Fruit fly (Drosophila melanogaster) whole organism, embryonic: Measurements from ENCODE around the gene brun.
A peak's percentile ranks its signal among the peaks of the same experiment; 100 is the strongest.

Experiments used
- Abd-B ChIP-seq: fragments of 200-800 bp; sonication (Bioruptor generic); optimal IDR thresholded peaks from 2 replicates; lab custom pipeline; 2018; ENCODE audit warnings: missing biosample characterization, mild to moderate bottlenecking, missing genetic modification characterization, moderate library complexity
- Adf1 ChIP-seq: fragments of 200-800 bp; sonication (Bioruptor generic); IDR thresholded peaks from 2 replicates; pipeline ENCODE4 v1.3.6; 2022; ENCODE audit warnings: missing biosample characterization, missing genetic modification characterization
- Asciz ChIP-seq: fragments of 200-800 bp; sonication (Bioruptor generic); optimal IDR thresholded peaks from 2 replicates; lab custom pipeline; 2017; ENCODE audit warnings: missing biosample characterization, mild to moderate bottlenecking, missing genetic modification characterization, missing genetic modification reagents
- Atf-2 ChIP-seq: fragments of 200-800 bp; sonication (Bioruptor generic); optimal IDR thresholded peaks from 2 replicates; lab custom pipeline; 2016; ENCODE audit warnings: missing biosample characterization, missing genetic modification characterization
- CG12104 ChIP-seq: fragments of 200-800 bp; sonication (Bioruptor generic); optimal IDR thresholded peaks from 3 replicates; lab custom pipeline; 2016; ENCODE audit warnings: missing biosample characterization, missing genetic modification characterization
- CG12236 ChIP-seq: fragments of 200-800 bp; sonication (Bioruptor generic); optimal IDR thresholded peaks from 2 replicates; lab custom pipeline; 2016; ENCODE audit warnings: missing biosample characterization, missing genetic modification characterization
- CG13287 ChIP-seq: fragments of 200-800 bp; sonication (Bioruptor generic); IDR thresholded peaks from 2 replicates; pipeline ENCODE4 v1.3.6; 2022; ENCODE audit warnings: missing biosample characterization, missing genetic modification characterization; ENCODE audit not compliant: partially characterized antibody
- CG13894 ChIP-seq: fragments of 200-800 bp; sonication (Bioruptor generic); optimal IDR thresholded peaks from 3 replicates; lab custom pipeline; 2018; ENCODE audit warnings: missing biosample characterization, mild to moderate bottlenecking, missing genetic modification characterization, moderate library complexity
- CG14667 ChIP-seq: fragments of 200-800 bp; sonication (Bioruptor generic); IDR thresholded peaks from 2 replicates; pipeline ENCODE4 v1.3.6; 2022; ENCODE audit warnings: missing biosample characterization, missing genetic modification characterization
- CG15514 ChIP-seq: fragments of 200-800 bp; sonication (Bioruptor generic); optimal IDR thresholded peaks from 3 replicates; lab custom pipeline; 2017; ENCODE audit warnings: missing biosample characterization, missing genetic modification characterization, mild to moderate bottlenecking, moderate library complexity, missing genetic modification reagents
- CG16863 ChIP-seq: fragments of 200-800 bp; sonication (Bioruptor generic); optimal IDR thresholded peaks from 3 replicates; lab custom pipeline; 2016; ENCODE audit warnings: missing biosample characterization, missing genetic modification characterization
- CG17802 ChIP-seq: fragments of 200-800 bp; sonication (Bioruptor generic); optimal IDR thresholded peaks from 2 replicates; lab custom pipeline; 2018; ENCODE audit warnings: missing biosample characterization, mild to moderate bottlenecking, missing genetic modification characterization, moderate library complexity
- CG2199 ChIP-seq: fragments of 200-800 bp; sonication (Bioruptor generic); IDR thresholded peaks from 3 replicates; pipeline ENCODE4 v1.3.6; 2022; ENCODE audit warnings: missing biosample characterization, missing genetic modification characterization
- CG2202 ChIP-seq: fragments of 200-800 bp; sonication (Bioruptor generic); optimal IDR thresholded peaks from 2 replicates; lab custom pipeline; 2018; ENCODE audit warnings: missing biosample characterization, mild to moderate bottlenecking, missing genetic modification characterization
- CG2875 ChIP-seq: fragments of 200-800 bp; sonication (Bioruptor generic); optimal IDR thresholded peaks from 2 replicates; lab custom pipeline; 2017; ENCODE audit warnings: missing biosample characterization, mild to moderate bottlenecking, missing genetic modification characterization, missing genetic modification reagents
- CG31365 ChIP-seq: fragments of 200-800 bp; sonication (Bioruptor generic); optimal IDR thresholded peaks from 2 replicates; lab custom pipeline; 2018; ENCODE audit warnings: missing biosample characterization, mild to moderate bottlenecking, missing genetic modification characterization
- CG3281 ChIP-seq: fragments of 200-800 bp; sonication (Bioruptor generic); optimal IDR thresholded peaks from 3 replicates; lab custom pipeline; 2017; ENCODE audit warnings: missing biosample characterization, mild to moderate bottlenecking, missing genetic modification characterization
- CG34224 ChIP-seq: fragments of 200-800 bp; sonication (Bioruptor generic); IDR thresholded peaks from 3 replicates; pipeline ENCODE4 v1.3.6; 2022; ENCODE audit warnings: missing biosample characterization, missing genetic modification characterization; ENCODE audit not compliant: partially characterized antibody
- CG42726 ChIP-seq: fragments of 200-800 bp; sonication (Bioruptor generic); IDR thresholded peaks from 2 replicates; pipeline ENCODE4 v1.3.6; 2022; ENCODE audit warnings: missing biosample characterization, missing genetic modification characterization; ENCODE audit not compliant: partially characterized antibody
- CG7271 ChIP-seq: fragments of 200-800 bp; sonication (Bioruptor generic); optimal IDR thresholded peaks from 2 replicates; lab custom pipeline; 2018; ENCODE audit warnings: missing biosample characterization, mild to moderate bottlenecking, missing genetic modification characterization, moderate library complexity
- CG7745 ChIP-seq: fragments of 200-800 bp; sonication (Bioruptor generic); optimal IDR thresholded peaks from 2 replicates; lab custom pipeline; 2018; ENCODE audit warnings: missing biosample characterization, mild to moderate bottlenecking, missing genetic modification characterization, moderate library complexity
- CG8924 ChIP-seq: fragments of 200-800 bp; optimal IDR thresholded peaks from 3 replicates; lab custom pipeline; 2019; ENCODE audit warnings: missing biosample characterization, mild to moderate bottlenecking, missing genetic modification characterization, moderate library complexity
- Doc2 ChIP-seq: fragments of 200-800 bp; sonication (Bioruptor generic); IDR thresholded peaks from 2 replicates; pipeline ENCODE4 v1.3.6; 2022; ENCODE audit warnings: missing biosample characterization, missing genetic modification characterization
- Drgx ChIP-seq: fragments of 200-800 bp; sonication (Bioruptor generic); IDR thresholded peaks from 2 replicates; pipeline ENCODE4 v1.3.6; 2022; ENCODE audit warnings: missing biosample characterization, missing genetic modification characterization
- E2f1 ChIP-seq: fragments of 200-800 bp; sonication (Bioruptor generic); IDR thresholded peaks from 2 replicates; pipeline ENCODE4 v1.3.6; 2022; ENCODE audit warnings: missing biosample characterization, missing genetic modification characterization
- Ets97D ChIP-seq: fragments of 200-800 bp; sonication (Bioruptor generic); optimal IDR thresholded peaks from 3 replicates; lab custom pipeline; 2016; ENCODE audit warnings: missing biosample characterization, missing genetic modification characterization
- NC2α ChIP-seq: fragments of 200-800 bp; sonication (Bioruptor generic); optimal IDR thresholded peaks from 2 replicates; lab custom pipeline; 2016; ENCODE audit warnings: missing biosample characterization, missing genetic modification characterization
- Sin3A ChIP-seq: fragments of >200 bp; optimal IDR thresholded peaks from 2 replicates; lab custom pipeline; 2018
- Usf ChIP-seq: fragments of 200-800 bp; sonication (Bioruptor generic); optimal IDR thresholded peaks from 2 replicates; lab custom pipeline; 2017; ENCODE audit warnings: missing genotype, missing biosample characterization, missing genetic modification characterization
- bowl ChIP-seq: fragments of 200-800 bp; sonication (Bioruptor generic); IDR thresholded peaks from 2 replicates; pipeline ENCODE4 v1.3.6; 2022; ENCODE audit warnings: missing biosample characterization, missing genetic modification characterization
- cas ChIP-seq: fragments of 200-800 bp; sonication (Bioruptor generic); IDR thresholded peaks from 2 replicates; pipeline ENCODE4 v1.3.6; 2022; ENCODE audit warnings: missing biosample characterization, missing genetic modification characterization
- chinmo ChIP-seq: fragments of 200-800 bp; sonication (Bioruptor generic); IDR thresholded peaks from 4 replicates; pipeline ENCODE4 v1.3.6; 2022; ENCODE audit warnings: missing biosample characterization, missing genetic modification characterization; ENCODE audit not compliant: partially characterized antibody
- corto ChIP-seq: fragments of 200-800 bp; sonication (Bioruptor generic); optimal IDR thresholded peaks from 2 replicates; lab custom pipeline; 2016; ENCODE audit warnings: missing biosample characterization, mild to moderate bottlenecking, missing genetic modification characterization, moderate library complexity
- dati ChIP-seq: fragments of 200-800 bp; sonication (Bioruptor generic); IDR thresholded peaks from 2 replicates; pipeline ENCODE4 v1.3.6; 2022; ENCODE audit warnings: missing biosample characterization, missing genetic modification characterization
- dm ChIP-seq: fragments of 200-800 bp; sonication (Bioruptor generic); optimal IDR thresholded peaks from 3 replicates; lab custom pipeline; 2016; ENCODE audit warnings: missing biosample characterization, missing genetic modification characterization
- ewg ChIP-seq: fragments of 200-800 bp; sonication (Bioruptor generic); optimal IDR thresholded peaks from 3 replicates; lab custom pipeline; 2017; ENCODE audit warnings: mild to moderate bottlenecking, missing biosample characterization, missing genetic modification reagents, missing genetic modification characterization
- grau ChIP-seq: fragments of 200-800 bp; optimal IDR thresholded peaks from 3 replicates; lab custom pipeline; 2019; ENCODE audit warnings: missing biosample characterization, mild to moderate bottlenecking, missing genetic modification characterization, moderate library complexity
- hth ChIP-seq: fragments of >200 bp; optimal IDR thresholded peaks from 2 replicates; lab custom pipeline; 2017; ENCODE audit warnings: inconsistent platforms
- insv ChIP-seq, 2 experiments: fragments of 200-800 bp; sonication (Bioruptor generic); optimal IDR thresholded peaks; 3 replicates each; lab custom pipeline; 2016 to 2018; ENCODE audit warnings: missing biosample characterization in 2 of 2, missing genetic modification characterization in 2 of 2
- jing ChIP-seq: fragments of 200-800 bp; sonication (Bioruptor generic); optimal IDR thresholded peaks from 2 replicates; lab custom pipeline; 2018; ENCODE audit warnings: missing biosample characterization, mild to moderate bottlenecking, missing genetic modification characterization
- kni ChIP-seq: fragments of 200-800 bp; sonication (Bioruptor generic); optimal IDR thresholded peaks from 3 replicates; lab custom pipeline; 2017; ENCODE audit warnings: mild to moderate bottlenecking, missing biosample characterization, missing genetic modification reagents, missing genetic modification characterization
- mld ChIP-seq: fragments of 200-800 bp; sonication (Bioruptor generic); IDR thresholded peaks from 3 replicates; pipeline ENCODE4 v1.3.6; 2022; ENCODE audit warnings: missing biosample characterization, missing genetic modification characterization; ENCODE audit not compliant: partially characterized antibody
- org-1 ChIP-seq: fragments of 200-800 bp; sonication (Bioruptor generic); optimal IDR thresholded peaks from 2 replicates; lab custom pipeline; 2017; ENCODE audit warnings: missing biosample characterization, missing genetic modification characterization
- prd ChIP-seq, 3 experiments: fragments of >200 bp in 2 of 3; fragments of 200-800 bp in 1 of 3; sonication (Bioruptor generic) in 1 of 3; optimal IDR thresholded peaks in 2 of 3; IDR thresholded peaks in 1 of 3; 2 replicates in 2 of 3; 3 replicates in 1 of 3; pipeline versions ENCODE4 v1.3.6 to Lab custom; 2017 to 2022; ENCODE audit warnings: missing biosample characterization in 1 of 3, missing genetic modification characterization in 1 of 3
- pzg ChIP-seq: fragments of 200-800 bp; sonication (Bioruptor generic); optimal IDR thresholded peaks from 3 replicates; lab custom pipeline; 2018; ENCODE audit warnings: missing biosample characterization, mild to moderate bottlenecking, missing genetic modification characterization, moderate library complexity
- repo ChIP-seq: fragments of 200-800 bp; sonication (Bioruptor generic); optimal IDR thresholded peaks from 2 replicates; lab custom pipeline; 2016; ENCODE audit warnings: missing biosample characterization, missing genetic modification characterization
- slou ChIP-seq: fragments of 200-800 bp; sonication (Bioruptor generic); optimal IDR thresholded peaks from 3 replicates; lab custom pipeline; 2016; ENCODE audit warnings: missing biosample characterization, missing genetic modification characterization
- tgo ChIP-seq: fragments of 200-800 bp; sonication (Bioruptor generic); IDR thresholded peaks from 3 replicates; pipeline ENCODE4 v1.3.6; 2022; ENCODE audit warnings: missing biosample characterization, missing genetic modification characterization
- toy ChIP-seq: fragments of 200-800 bp; sonication (Bioruptor generic); IDR thresholded peaks from 2 replicates; pipeline ENCODE4 v1.3.6; 2022; ENCODE audit warnings: missing biosample characterization, missing genetic modification characterization
- tx ChIP-seq: fragments of 200-800 bp; sonication (Bioruptor generic); optimal IDR thresholded peaks from 2 replicates; lab custom pipeline; 2016; ENCODE audit warnings: missing biosample characterization, missing genetic modification characterization
- zen2 ChIP-seq: fragments of 200-800 bp; sonication (Bioruptor generic); IDR thresholded peaks from 3 replicates; pipeline ENCODE4 v1.3.6; 2022; ENCODE audit warnings: missing biosample characterization, missing genetic modification characterization; ENCODE audit not compliant: partially characterized antibody

Gene brun

dm6 chr2L:20656110-20656509 is at the start of gene brun, which contains the start of gene CG2614:
Gene brun (minus strand): TSS chr2L:20656178.
Gene CG2614 (plus strand): TSS chr2L:20656426.
- TF ChIP-seq jing (GFP tag; lab: Kevin White, UChicago): no peak
- TF ChIP-seq tgo (GFP tag; lab: Robert Waterston, UW): peak; percentile 83
- TF ChIP-seq Drgx (GFP tag; lab: Robert Waterston, UW): no peak
- TF ChIP-seq Usf (GFP tag; lab: Kevin White, UChicago): no peak
- TF ChIP-seq CG7271 (tag; lab: Kevin White, UChicago): no peak
- no peak for TF ChIP-seq CG13894 (tag; lab: Kevin White, UChicago)
- peak; percentile 74 for TF ChIP-seq CG14667 (GFP tag; lab: Robert Waterston, UW)
- TF ChIP-seq tx (GFP tag; lab: Kevin White, UChicago): peak; percentile 61
- peak; percentile 4 for TF ChIP-seq CG2202 (tag; lab: Kevin White, UChicago)
- TF ChIP-seq slou (GFP tag; lab: Kevin White, UChicago): no peak
- TF ChIP-seq Atf-2 (GFP tag; lab: Kevin White, UChicago): peak; percentile 46
- TF ChIP-seq ewg (GFP tag; lab: Kevin White, UChicago): no peak
- no peak for TF ChIP-seq CG17802 (tag; lab: Kevin White, UChicago)
- TF ChIP-seq mld (GFP tag; lab: Robert Waterston, UW): no peak
- TF ChIP-seq CG34224 (GFP tag; lab: Robert Waterston, UW): peak; percentile 91
- TF ChIP-seq prd (optimal IDR thresholded peaks at IDR 0.05; lab: Kevin White, UChicago): no peak
- peak; percentile 91 for TF ChIP-seq prd (GFP tag; IDR thresholded peaks at IDR 0.05; lab: Robert Waterston, UW)
- no peak for TF ChIP-seq bowl (GFP tag; lab: Robert Waterston, UW)
- TF ChIP-seq CG2199 (GFP tag; lab: Robert Waterston, UW): no peak
- peak; percentile 79 for TF ChIP-seq pzg
- TF ChIP-seq CG16863 (GFP tag; lab: Kevin White, UChicago): peak; percentile 53
- TF ChIP-seq CG7745 (tag; lab: Kevin White, UChicago): no peak
- TF ChIP-seq CG12104 (GFP tag; lab: Kevin White, UChicago): peak; percentile 56
- TF ChIP-seq toy (GFP tag; lab: Robert Waterston, UW): no peak
- no peak for TF ChIP-seq org-1 (GFP tag; lab: Kevin White, UChicago)
- peak; percentile 96 for TF ChIP-seq CG13287
- peak in 1 of 2 experiments; percentile 81 for TF ChIP-seq insv (GFP tag; optimal IDR thresholded peaks at IDR 0.05; lab: Kevin White, UChicago)
- TF ChIP-seq dm (GFP tag; lab: Kevin White, UChicago): peak; percentile 79
- no peak for TF ChIP-seq kni
- TF ChIP-seq repo (GFP tag; lab: Kevin White, UChicago): peak; percentile 23
- no peak for TF ChIP-seq Abd-B
- peak; percentile 66; the same call in 1 of the 2 replicates for TF ChIP-seq cas (GFP tag; lab: Robert Waterston, UW)
- TF ChIP-seq zen2: peak; percentile 59; the same call in 1 of the 3 replicates
- no peak for TF ChIP-seq CG12236 (GFP tag; lab: Kevin White, UChicago)
- no peak for TF ChIP-seq corto (GFP tag; lab: Kevin White, UChicago)
- TF ChIP-seq E2f1 (GFP tag; lab: Robert Waterston, UW): peak; percentile 66
- TF ChIP-seq CG8924: no peak
- TF ChIP-seq Asciz (GFP tag; lab: Kevin White, UChicago): no peak
- TF ChIP-seq hth (lab: Kevin White, UChicago): no peak
- peak; percentile 63 for TF ChIP-seq grau (tag; lab: Kevin White, UChicago)
- TF ChIP-seq CG15514 (GFP tag; lab: Kevin White, UChicago): peak; percentile 58
- peak; percentile 83 for TF ChIP-seq Ets97D
- no peak for TF ChIP-seq CG42726
- no peak for TF ChIP-seq CG31365 (tag; lab: Kevin White, UChicago)
- TF ChIP-seq CG3281 (GFP tag; lab: Kevin White, UChicago): no peak
- TF ChIP-seq chinmo (GFP tag; lab: Robert Waterston, UW): peak; percentile 76; the same call in 2 of the 4 replicates
- 0 out of 2 replicates have a peak, but pooled peaks have one; percentile 14 for TF ChIP-seq Adf1 (GFP tag; lab: Robert Waterston, UW)
- TF ChIP-seq Doc2 (GFP tag; lab: Robert Waterston, UW): no peak
- no peak for TF ChIP-seq dati (GFP tag; lab: Robert Waterston, UW)
- no peak for TF ChIP-seq CG2875 (GFP tag; lab: Kevin White, UChicago)
- peak; percentile 14 for TF ChIP-seq NC2α (GFP tag; lab: Kevin White, UChicago)
- TF ChIP-seq Sin3A: peak; percentile 99
